Fruit fly (Drosophila melanogaster): ENCODE data around the gene Or85f.

dm6 chr3R:9448320-9448719 is 50.3 kb downstream of the Or85f start:
- no peak for TF ChIP-seq h (optimal IDR thresholded peaks at IDR 0.05)
- TF ChIP-seq psq (optimal IDR thresholded peaks at IDR 0.05) = no peak
- TF ChIP-seq Myc (optimal IDR thresholded peaks at IDR 0.05) = no peak
